Fruit fly (Drosophila melanogaster) whole organism, embryonic: Measurements from ENCODE around the gene pps.

ENCODE experiments used
- BEAF-32 ChIP-seq: fragments of 200-800 bp; sonication (Bioruptor generic); optimal IDR thresholded peaks from 3 replicates; lab custom pipeline; 2017; ENCODE audit warnings: missing biosample characterization, missing genetic modification characterization, mild to moderate bottlenecking, moderate library complexity, missing genetic modification reagents
- CG11695 ChIP-seq: fragments of 200-800 bp; sonication (Bioruptor generic); IDR thresholded peaks from 3 replicates; pipeline ENCODE4 v1.3.6; 2022; ENCODE audit warnings: missing biosample characterization, missing genetic modification characterization
- CG17328 ChIP-seq: fragments of 200-800 bp; sonication (Bioruptor generic); IDR thresholded peaks from 2 replicates; pipeline ENCODE4 v1.3.6; 2022; ENCODE audit warnings: missing biosample characterization, missing genetic modification characterization
- CG3995 ChIP-seq: fragments of 200-800 bp; sonication (Bioruptor generic); optimal IDR thresholded peaks from 3 replicates; lab custom pipeline; 2016; ENCODE audit warnings: missing biosample characterization, missing genetic modification characterization
- CG9215 ChIP-seq: fragments of 200-800 bp; sonication (Bioruptor generic); IDR thresholded peaks from 2 replicates; pipeline ENCODE4 v1.3.6; 2022; ENCODE audit warnings: missing biosample characterization, missing genetic modification characterization
- CoRest ChIP-seq: fragments of 200-800 bp; sonication (Bioruptor generic); optimal IDR thresholded peaks from 3 replicates; lab custom pipeline; 2018; ENCODE audit warnings: missing biosample characterization, mild to moderate bottlenecking, missing genetic modification characterization, moderate library complexity
- Hr39 ChIP-seq: fragments of >200 bp; optimal IDR thresholded peaks from 2 replicates; lab custom pipeline; 2017
- lbe ChIP-seq: fragments of 200-800 bp; sonication (Bioruptor generic); optimal IDR thresholded peaks from 2 replicates; lab custom pipeline; 2016; ENCODE audit warnings: missing biosample characterization, mild to moderate bottlenecking, missing genetic modification characterization
- slou ChIP-seq: fragments of 200-800 bp; sonication (Bioruptor generic); optimal IDR thresholded peaks from 3 replicates; lab custom pipeline; 2016; ENCODE audit warnings: missing biosample characterization, missing genetic modification characterization
- sob ChIP-seq: fragments of 200-800 bp; sonication (Bioruptor generic); IDR thresholded peaks from 2 replicates; pipeline ENCODE4 v1.3.6; 2022; ENCODE audit warnings: missing biosample characterization, missing genetic modification characterization

DNA sequence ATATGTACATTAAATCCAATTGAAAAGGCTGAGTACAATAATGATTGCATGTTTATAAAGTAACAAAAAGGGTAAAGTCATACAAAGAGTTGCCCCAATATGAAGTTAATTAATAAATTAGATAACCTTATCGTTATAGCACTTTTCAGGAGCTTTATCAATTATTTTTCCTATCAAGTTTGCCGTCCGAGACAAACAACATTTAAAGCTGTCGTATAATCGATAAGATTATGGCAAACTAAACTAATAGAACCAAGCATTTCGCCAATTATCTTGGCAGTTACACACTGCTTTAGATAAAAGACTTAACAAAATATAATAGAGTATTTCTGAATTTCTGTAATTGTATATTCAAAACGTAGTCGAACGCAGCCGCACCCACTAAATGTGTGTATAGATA, 8.5 kb upstream of the pps start:
- TF ChIP-seq sob (no peak), BEAF-32 (no peak), Hr39 (lab: Kevin White, UChicago) (no peak), CG17328 (GFP tag; lab: Robert Waterston, UW) (no peak), CG9215 (GFP tag; lab: Robert Waterston, UW) (no peak), CG11695 (no peak), lbe (GFP tag; lab: Kevin White, UChicago) (no peak), slou (GFP tag; lab: Kevin White, UChicago) (no peak), CoRest (tag; lab: Kevin White, UChicago) (no peak), CG3995 (GFP tag; lab: Kevin White, UChicago) (no peak)
